Fruit fly (Drosophila melanogaster) whole organism, embryonic: Measurements from ENCODE around the gene CG16984.

Source experiments
- Asciz ChIP-seq: fragments of 200-800 bp; sonication (Bioruptor generic); optimal IDR thresholded peaks from 2 replicates; lab custom pipeline; 2017; ENCODE audit warnings: missing biosample characterization, mild to moderate bottlenecking, missing genetic modification characterization, missing genetic modification reagents
- Bdp1 ChIP-seq: fragments of 200-800 bp; sonication (Bioruptor generic); optimal IDR thresholded peaks from 3 replicates; lab custom pipeline; 2016; ENCODE audit warnings: missing biosample characterization, missing genetic modification characterization
- CG11695 ChIP-seq: fragments of 200-800 bp; sonication (Bioruptor generic); IDR thresholded peaks from 3 replicates; pipeline ENCODE4 v1.3.6; 2022; ENCODE audit warnings: missing biosample characterization, missing genetic modification characterization
- CG12744 ChIP-seq: fragments of 200-800 bp; sonication (Bioruptor generic); optimal IDR thresholded peaks from 2 replicates; lab custom pipeline; 2016; ENCODE audit warnings: missing biosample characterization, missing genetic modification characterization
- CG15011 ChIP-seq: fragments of 200-800 bp; sonication (Bioruptor generic); optimal IDR thresholded peaks from 3 replicates; lab custom pipeline; 2018; ENCODE audit warnings: missing biosample characterization, mild to moderate bottlenecking, missing genetic modification characterization
- CG15269 ChIP-seq: fragments of 200-800 bp; sonication (Bioruptor generic); optimal IDR thresholded peaks from 2 replicates; lab custom pipeline; 2018; ENCODE audit warnings: missing biosample characterization, mild to moderate bottlenecking, missing genetic modification characterization, moderate library complexity
- CG2712 ChIP-seq: fragments of 200-800 bp; optimal IDR thresholded peaks from 3 replicates; lab custom pipeline; 2019; ENCODE audit warnings: missing biosample characterization, mild to moderate bottlenecking, missing genetic modification characterization, moderate library complexity
- CG2889 ChIP-seq: fragments of 200-800 bp; sonication (Bioruptor generic); IDR thresholded peaks from 3 replicates; pipeline ENCODE4 v1.3.6; 2022; ENCODE audit warnings: missing biosample characterization, missing genetic modification characterization
- CG34224 ChIP-seq: fragments of 200-800 bp; sonication (Bioruptor generic); IDR thresholded peaks from 3 replicates; pipeline ENCODE4 v1.3.6; 2022; ENCODE audit warnings: missing biosample characterization, missing genetic modification characterization; ENCODE audit not compliant: partially characterized antibody
- CG42726 ChIP-seq: fragments of 200-800 bp; sonication (Bioruptor generic); IDR thresholded peaks from 2 replicates; pipeline ENCODE4 v1.3.6; 2022; ENCODE audit warnings: missing biosample characterization, missing genetic modification characterization; ENCODE audit not compliant: partially characterized antibody
- CG4424 ChIP-seq: fragments of 200-800 bp; sonication (Bioruptor generic); optimal IDR thresholded peaks from 3 replicates; lab custom pipeline; 2016; ENCODE audit warnings: missing biosample characterization, missing genetic modification characterization
- CG4820 ChIP-seq: fragments of 200-800 bp; sonication (Bioruptor generic); optimal IDR thresholded peaks from 3 replicates; lab custom pipeline; 2016; ENCODE audit warnings: missing biosample characterization, missing genetic modification characterization
- CG6683 ChIP-seq: fragments of 200-800 bp; sonication (Bioruptor generic); optimal IDR thresholded peaks from 2 replicates; lab custom pipeline; 2017; ENCODE audit warnings: missing biosample characterization, mild to moderate bottlenecking, missing genetic modification characterization, missing genetic modification reagents
- CG6689 ChIP-seq: fragments of 200-800 bp; sonication (Bioruptor generic); IDR thresholded peaks from 2 replicates; pipeline ENCODE4 v1.3.6; 2022; ENCODE audit warnings: missing biosample characterization, missing genetic modification characterization
- CG8359 ChIP-seq: fragments of 200-800 bp; sonication (Bioruptor generic); optimal IDR thresholded peaks from 2 replicates; lab custom pipeline; 2017; ENCODE audit warnings: missing biosample characterization, mild to moderate bottlenecking, missing genetic modification characterization, borderline replicate concordance
- CG8478 ChIP-seq: fragments of >200 bp; optimal IDR thresholded peaks from 2 replicates; lab custom pipeline; 2018
- D19A ChIP-seq: fragments of 200-800 bp; optimal IDR thresholded peaks from 3 replicates; lab custom pipeline; 2019; ENCODE audit warnings: missing biosample characterization, mild to moderate bottlenecking, missing genetic modification characterization, moderate library complexity
- Dll ChIP-seq: fragments of 200-800 bp; sonication (Bioruptor generic); IDR thresholded peaks from 4 replicates; pipeline ENCODE4 v1.3.6; 2022; ENCODE audit warnings: missing biosample characterization, missing genetic modification characterization; ENCODE audit not compliant: partially characterized antibody
- Dp ChIP-seq: fragments of 200-800 bp; sonication (Bioruptor generic); optimal IDR thresholded peaks from 2 replicates; lab custom pipeline; 2018; ENCODE audit warnings: missing biosample characterization, mild to moderate bottlenecking, missing genetic modification characterization, moderate library complexity
- Drgx ChIP-seq: fragments of 200-800 bp; sonication (Bioruptor generic); IDR thresholded peaks from 2 replicates; pipeline ENCODE4 v1.3.6; 2022; ENCODE audit warnings: missing biosample characterization, missing genetic modification characterization
- E2f1 ChIP-seq: fragments of 200-800 bp; sonication (Bioruptor generic); IDR thresholded peaks from 2 replicates; pipeline ENCODE4 v1.3.6; 2022; ENCODE audit warnings: missing biosample characterization, missing genetic modification characterization
- Elba2 ChIP-seq: fragments of 200-800 bp; sonication (Bioruptor generic); optimal IDR thresholded peaks from 3 replicates; lab custom pipeline; 2016; ENCODE audit warnings: missing biosample characterization, missing genetic modification characterization
- Hand ChIP-seq: fragments of 200-800 bp; sonication (Bioruptor generic); optimal IDR thresholded peaks from 2 replicates; lab custom pipeline; 2017; ENCODE audit warnings: mild to moderate bottlenecking, missing biosample characterization, missing genetic modification reagents, missing genetic modification characterization
- Hmx ChIP-seq: fragments of 200-800 bp; sonication (Bioruptor generic); optimal IDR thresholded peaks from 2 replicates; lab custom pipeline; 2016; ENCODE audit warnings: missing biosample characterization, missing genetic modification characterization
- Mes4 ChIP-seq: fragments of 200-800 bp; sonication (Bioruptor generic); optimal IDR thresholded peaks from 2 replicates; lab custom pipeline; 2016; ENCODE audit warnings: missing biosample characterization, missing genetic modification characterization
- bcd ChIP-seq: fragments of 200-800 bp; sonication (Bioruptor generic); optimal IDR thresholded peaks from 2 replicates; lab custom pipeline; 2017; ENCODE audit warnings: missing biosample characterization, mild to moderate bottlenecking, missing genetic modification characterization
- bowl ChIP-seq: fragments of 200-800 bp; sonication (Bioruptor generic); IDR thresholded peaks from 2 replicates; pipeline ENCODE4 v1.3.6; 2022; ENCODE audit warnings: missing biosample characterization, missing genetic modification characterization
- bsh ChIP-seq, 2 experiments: fragments of 200-800 bp; sonication (Bioruptor generic); optimal IDR thresholded peaks; 2 replicates each; lab custom pipeline; 2017 to 2018; ENCODE audit warnings: mild to moderate bottlenecking in 2 of 2, missing biosample characterization in 2 of 2, missing genetic modification characterization in 2 of 2, moderate library complexity in 1 of 2
- crc ChIP-seq: fragments of 200-800 bp; sonication (Bioruptor generic); optimal IDR thresholded peaks from 2 replicates; lab custom pipeline; 2016; ENCODE audit warnings: missing biosample characterization, missing genetic modification characterization
- crol ChIP-seq: fragments of 200-800 bp; sonication (Bioruptor generic); IDR thresholded peaks from 2 replicates; pipeline ENCODE4 v1.3.6; 2022; ENCODE audit warnings: missing biosample characterization, missing genetic modification characterization
- dmrt99B ChIP-seq: fragments of 200-800 bp; sonication (Bioruptor generic); optimal IDR thresholded peaks from 2 replicates; lab custom pipeline; 2018; ENCODE audit warnings: missing biosample characterization, mild to moderate bottlenecking, missing genetic modification characterization, moderate library complexity
- dysf ChIP-seq: fragments of 200-800 bp; sonication (Bioruptor generic); IDR thresholded peaks from 3 replicates; pipeline ENCODE4 v1.3.6; 2022; ENCODE audit warnings: missing biosample characterization, missing genetic modification characterization
- eve ChIP-seq, 2 experiments: fragments of >200 bp; optimal IDR thresholded peaks; 2 replicates each; lab custom pipeline; 2017; ENCODE audit warnings: missing biosample characterization in 2 of 2, missing genetic modification characterization in 2 of 2
- ftz-f1 ChIP-seq: fragments of 200-800 bp; sonication (Bioruptor generic); optimal IDR thresholded peaks from 2 replicates; lab custom pipeline; 2016; ENCODE audit warnings: missing biosample characterization, missing genetic modification characterization
- gcm ChIP-seq: fragments of 200-800 bp; sonication (Bioruptor generic); optimal IDR thresholded peaks from 2 replicates; lab custom pipeline; 2019; ENCODE audit warnings: missing biosample characterization, mild to moderate bottlenecking, missing genetic modification characterization, moderate library complexity
- kay ChIP-seq: fragments of 200-800 bp; sonication (Bioruptor generic); optimal IDR thresholded peaks from 2 replicates; lab custom pipeline; 2016; ENCODE audit warnings: missing biosample characterization, missing genetic modification characterization
- knrl ChIP-seq: fragments of 200-800 bp; sonication (Bioruptor generic); IDR thresholded peaks from 3 replicates; pipeline ENCODE4 v1.3.6; 2022; ENCODE audit warnings: missing biosample characterization, missing genetic modification characterization; ENCODE audit not compliant: partially characterized antibody
- mam ChIP-seq: fragments of 200-800 bp; sonication (Bioruptor generic); optimal IDR thresholded peaks from 3 replicates; lab custom pipeline; 2016; ENCODE audit warnings: missing biosample characterization, missing genetic modification characterization
- nom ChIP-seq: fragments of 200-800 bp; sonication (Bioruptor generic); optimal IDR thresholded peaks from 2 replicates; lab custom pipeline; 2017; ENCODE audit warnings: missing biosample characterization, missing genetic modification characterization, mild to moderate bottlenecking, moderate library complexity, missing genetic modification reagents
- org-1 ChIP-seq: fragments of 200-800 bp; sonication (Bioruptor generic); optimal IDR thresholded peaks from 2 replicates; lab custom pipeline; 2017; ENCODE audit warnings: missing biosample characterization, missing genetic modification characterization
- pan ChIP-seq, 4 experiments: fragments of >200 bp in 3 of 4; fragments of 200-800 bp in 1 of 4; sonication (Bioruptor generic) in 1 of 4; optimal IDR thresholded peaks in 3 of 4; IDR thresholded peaks in 1 of 4; 2 replicates each; pipeline versions ENCODE4 v1.3.6 to Lab custom; 2017 to 2022; ENCODE audit warnings: missing biosample characterization in 2 of 4, missing genetic modification characterization in 2 of 4, mixed read lengths in 1 of 4
- ro ChIP-seq: fragments of 200-800 bp; sonication (Bioruptor generic); IDR thresholded peaks from 2 replicates; pipeline ENCODE4 v1.3.6; 2022; ENCODE audit warnings: missing biosample characterization, missing genetic modification characterization
- row ChIP-seq: fragments of 200-800 bp; sonication (Bioruptor generic); IDR thresholded peaks from 3 replicates; pipeline ENCODE4 v1.3.6; 2022; ENCODE audit warnings: missing biosample characterization, missing genetic modification characterization
- so ChIP-seq: fragments of 200-800 bp; sonication (Bioruptor generic); IDR thresholded peaks from 3 replicates; pipeline ENCODE4 v1.3.6; 2022; ENCODE audit warnings: missing biosample characterization, missing genetic modification characterization
- sob ChIP-seq: fragments of 200-800 bp; sonication (Bioruptor generic); IDR thresholded peaks from 2 replicates; pipeline ENCODE4 v1.3.6; 2022; ENCODE audit warnings: missing biosample characterization, missing genetic modification characterization
- sr ChIP-seq: fragments of 200-800 bp; sonication (Bioruptor generic); IDR thresholded peaks from 3 replicates; pipeline ENCODE4 v1.3.6; 2022; ENCODE audit warnings: missing biosample characterization, missing genetic modification characterization

CG16984 gene

DNA sequence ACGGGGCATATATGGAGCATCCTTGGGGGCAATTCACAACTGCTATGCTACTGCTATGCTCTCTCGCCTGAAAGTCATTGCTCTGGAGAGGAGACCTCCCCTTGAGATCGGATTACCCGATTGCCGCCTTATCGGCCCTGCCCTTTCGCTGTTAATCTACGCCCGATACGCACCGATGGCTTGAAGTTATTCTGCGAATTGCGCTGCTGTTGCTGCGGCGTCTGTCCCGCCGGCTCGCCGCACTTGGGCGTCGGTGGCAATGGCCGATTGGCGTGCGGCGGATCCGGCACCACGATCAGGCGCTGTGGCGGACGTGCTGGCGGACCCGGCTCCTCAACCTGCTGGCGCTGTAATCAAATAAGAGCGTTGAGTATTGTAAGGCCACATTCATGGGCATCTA lies 29.6 kb upstream of the CG16984 start:
- no peak for TF ChIP-seq CG4820 (GFP tag; lab: Kevin White, UChicago)
- TF ChIP-seq D19A = no peak
- no peak for TF ChIP-seq ro (GFP tag; lab: Robert Waterston, UW)
- TF ChIP-seq sr (GFP tag; lab: Robert Waterston, UW) = no peak
- TF ChIP-seq CG15269 = no peak
- peak; percentile 3 for TF ChIP-seq ftz-f1
- no peak for TF ChIP-seq Elba2 (GFP tag; lab: Kevin White, UChicago)

DNA sequence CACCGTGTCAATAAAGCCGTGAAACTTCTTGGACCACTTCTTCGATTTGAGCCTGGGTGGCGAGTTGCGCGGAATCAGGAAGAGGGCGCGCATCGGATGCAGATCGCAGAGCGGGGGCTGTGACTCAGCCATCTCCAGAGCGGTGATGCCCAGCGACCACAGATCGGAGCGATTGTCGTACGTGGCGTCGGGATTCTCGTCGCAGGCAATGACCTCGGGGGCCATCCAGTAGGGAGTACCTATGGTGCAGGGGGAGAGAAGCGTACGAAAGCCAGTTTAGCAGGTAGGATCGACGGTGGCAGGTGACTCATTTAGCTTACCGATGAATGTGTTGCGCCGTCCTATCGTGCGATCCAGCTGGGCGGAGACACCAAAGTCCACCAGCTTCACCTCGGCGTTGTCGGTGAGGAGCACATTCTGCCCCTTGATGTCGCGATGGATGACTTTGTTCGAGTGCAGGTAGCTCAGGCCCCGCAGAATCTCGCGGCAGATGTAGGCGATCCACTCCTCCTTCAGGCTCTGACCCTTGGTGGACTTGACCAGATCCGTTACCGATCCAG lies 28.5 kb upstream of the CG16984 start:
- TF ChIP-seq E2f1 = no peak
- no peak for TF ChIP-seq CG6683 (GFP tag; lab: Kevin White, UChicago)
- no peak for TF ChIP-seq CG8359
- TF ChIP-seq CG15011 = no peak
- TF ChIP-seq pan (optimal IDR thresholded peaks at IDR 0.05; lab: Kevin White, UChicago) = no peak
- TF ChIP-seq pan (GFP tag; optimal IDR thresholded peaks at IDR 0.05 in 1 of 2, IDR thresholded peaks at IDR 0.05 in 1 of 2) = no peak
- TF ChIP-seq Hand (GFP tag; lab: Kevin White, UChicago) = no peak
- TF ChIP-seq CG2712 = no peak
- TF ChIP-seq crc (GFP tag; lab: Kevin White, UChicago) = no peak
- TF ChIP-seq CG2889 = 0 out of 3 replicates have a peak, but pooled peaks have one; percentile 12
- TF ChIP-seq CG8478 = peak; percentile 67
- TF ChIP-seq kay (GFP tag; lab: Kevin White, UChicago) = no peak
- peak; percentile 78 for TF ChIP-seq nom (GFP tag; lab: Kevin White, UChicago)

DNA sequence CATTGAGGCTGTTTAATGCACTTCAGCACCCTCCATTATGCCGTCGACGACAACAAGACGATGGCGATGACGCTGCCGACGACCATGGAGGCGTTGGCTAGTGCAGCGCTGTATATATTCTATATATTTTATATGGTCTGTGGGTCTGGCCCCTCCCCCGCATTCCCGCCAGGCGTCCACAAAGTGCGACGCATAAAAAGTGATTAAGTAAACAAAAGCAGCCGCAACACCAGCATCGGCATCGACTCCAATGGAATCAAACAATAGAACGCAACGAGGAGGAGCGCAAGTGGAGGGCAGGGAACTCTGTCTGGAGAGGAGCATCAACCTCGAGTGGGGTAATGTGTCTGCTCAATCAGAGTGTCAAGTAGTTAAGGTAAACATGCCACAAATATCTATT lies 27.3 kb upstream of the CG16984 start:
- TF ChIP-seq Drgx (GFP tag; lab: Robert Waterston, UW) (peak; percentile 10; the same call in 1 of the 2 replicates), so (peak; percentile 10; the same call in 1 of the 3 replicates), row (GFP tag; lab: Robert Waterston, UW) (no peak), Dll (GFP tag; lab: Robert Waterston, UW) (no peak), nom (GFP tag; lab: Kevin White, UChicago) (peak; percentile 77), crol (peak; percentile 68), CG11695 (GFP tag; lab: Robert Waterston, UW) (no peak), bowl (GFP tag; lab: Robert Waterston, UW) (no peak), bsh (GFP tag; optimal IDR thresholded peaks at IDR 0.05; lab: Kevin White, UChicago) (peak in 1 of 2 experiments; percentile 32), gcm (GFP tag; lab: Kevin White, UChicago) (peak; percentile 5), Hmx (GFP tag; lab: Kevin White, UChicago) (no peak)
- TF ChIP-seq, all 482 proteins: peak for 6

DNA sequence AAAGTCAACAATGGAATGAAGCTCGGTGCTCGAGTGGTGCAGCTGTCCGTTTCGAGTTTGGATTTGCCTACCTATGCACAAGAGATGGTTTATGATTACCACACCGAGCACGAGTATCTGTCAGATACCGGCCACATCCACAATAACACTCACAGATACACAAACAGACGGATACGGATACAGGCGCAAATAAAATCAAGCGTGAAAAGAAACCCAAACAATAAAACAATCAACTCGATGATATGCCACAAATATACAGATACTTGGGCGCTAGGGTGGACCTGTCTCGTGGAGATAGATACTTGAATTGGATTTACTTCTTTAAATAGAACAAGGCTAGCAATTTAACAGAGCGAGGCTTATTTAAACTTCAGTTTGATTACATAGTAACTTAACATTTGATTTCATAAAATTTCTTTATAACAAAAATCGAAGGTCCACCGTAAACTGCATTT lies 25.3 kb upstream of the CG16984 start:
- TF ChIP-seq CG6689 (GFP tag; lab: Robert Waterston, UW) = no peak
- TF ChIP-seq CG2889 = no peak
- no peak for TF ChIP-seq knrl (GFP tag; lab: Robert Waterston, UW)
- TF ChIP-seq Bdp1 (GFP tag; lab: Kevin White, UChicago) = no peak
- TF ChIP-seq mam (GFP tag; lab: Kevin White, UChicago) = peak; percentile 12
- TF ChIP-seq eve (GFP tag; optimal IDR thresholded peaks at IDR 0.05; lab: Kevin White, UChicago) = peak in 1 of 2 experiments; percentile 13
- TF ChIP-seq Drgx (GFP tag; lab: Robert Waterston, UW) = peak; percentile 82
- TF ChIP-seq Mes4 (GFP tag; lab: Kevin White, UChicago) = no peak
- peak; percentile 9 to 64 for TF ChIP-seq bsh (GFP tag; optimal IDR thresholded peaks at IDR 0.05; lab: Kevin White, UChicago)
- TF ChIP-seq bcd (GFP tag; lab: Kevin White, UChicago) = no peak
- TF ChIP-seq dysf (GFP tag; lab: Robert Waterston, UW) = peak; percentile 59; the same call in 1 of the 3 replicates
- no peak for TF ChIP-seq Dp
- peak; percentile 50 for TF ChIP-seq CG4424 (GFP tag; lab: Kevin White, UChicago)
- peak; percentile 69 for TF ChIP-seq dmrt99B (tag; lab: Kevin White, UChicago)
- TF ChIP-seq sob = no peak
- TF ChIP-seq org-1 (GFP tag; lab: Kevin White, UChicago) = peak; percentile 3
- TF ChIP-seq CG12744 (GFP tag; lab: Kevin White, UChicago) = peak; percentile 44
- no peak for TF ChIP-seq CG42726 (GFP tag; lab: Robert Waterston, UW)
- TF ChIP-seq nom (GFP tag; lab: Kevin White, UChicago) = peak; percentile 73
- TF ChIP-seq CG34224 (GFP tag; lab: Robert Waterston, UW) = no peak
- TF ChIP-seq Asciz (GFP tag; lab: Kevin White, UChicago) = peak; percentile 55
